Worm (Caenorhabditis elegans): ENCODE results near the gene oatr-1.

Gene oatr-1

ce11 chrIII:6352459-6352858 lies 43.5 kb downstream of the oatr-1 start (continued):
- TF ChIP-seq nhr-237 (tag; optimal IDR thresholded peaks at IDR 0.05) (no peak), mdl-1 (tag; optimal IDR thresholded peaks at IDR 0.05) (peak in 1 of 2 experiments; percentile 5), aha-1 (tag) (peak; percentile 94), T20F7.1 (GFP tag; optimal IDR thresholded peaks at IDR 0.05) (no peak), saeg-2 (GFP tag; IDR thresholded peaks at IDR 0.05) (no peak), nhr-77 (tag; optimal IDR thresholded peaks at IDR 0.05) (no peak), set-16 (GFP tag; IDR thresholded peaks at IDR 0.05) (no peak), R02D3.7 (tag; optimal IDR thresholded peaks at IDR 0.05) (no peak), dpl-1 (GFP tag; optimal IDR thresholded peaks at IDR 0.05) (no peak), arid-1 (GFP tag; conservative IDR thresholded peaks at IDR 0.05) (no peak), daf-16 (GFP tag; optimal IDR thresholded peaks at IDR 0.05) (no peak), daf-16 (tag; optimal IDR thresholded peaks at IDR 0.05) (no peak), ctbp-1 (GFP tag; IDR thresholded peaks at IDR 0.05) (peak; percentile 57; the same call in 1 of the 2 replicates), lsy-2 (tag; optimal IDR thresholded peaks at IDR 0.05) (peak in 1 of 2 experiments; percentile 12), gei-8 (GFP tag; optimal IDR thresholded peaks at IDR 0.05) (no peak), mep-1 (tag; optimal IDR thresholded peaks at IDR 0.05) (peak; percentile 32), pha-4 (GFP tag; IDR thresholded peaks at IDR 0.05) (no peak), pha-4 (tag; optimal IDR thresholded peaks at IDR 0.05) (no peak), nhr-28 (tag; optimal IDR thresholded peaks at IDR 0.05) (no peak), mdt-29 (GFP tag; IDR thresholded peaks at IDR 0.05) (no peak), mxl-3 (GFP tag; optimal IDR thresholded peaks at IDR 0.05) (no peak), fkh-10 (GFP tag; optimal IDR thresholded peaks at IDR 0.05) (peak; percentile 87), dve-1 (tag; optimal IDR thresholded peaks at IDR 0.05; ENCODE audit: insufficient read depth) (no peak), rbr-2 (tag; optimal IDR thresholded peaks at IDR 0.05) (peak; percentile 39), egl-43 (GFP tag; IDR thresholded peaks at IDR 0.05) (no peak), Y75B8A.6 (GFP tag; IDR thresholded peaks at IDR 0.05) (no peak), lir-3 (tag; optimal IDR thresholded peaks at IDR 0.05) (no peak), F37D6.2 (tag; optimal IDR thresholded peaks at IDR 0.05) (peak; percentile 6), zag-1 (tag; optimal IDR thresholded peaks at IDR 0.05) (peak; percentile 12), hlh-30 (tag; optimal IDR thresholded peaks at IDR 0.05; ENCODE audit: insufficient read depth) (peak; percentile 23)

DNA sequence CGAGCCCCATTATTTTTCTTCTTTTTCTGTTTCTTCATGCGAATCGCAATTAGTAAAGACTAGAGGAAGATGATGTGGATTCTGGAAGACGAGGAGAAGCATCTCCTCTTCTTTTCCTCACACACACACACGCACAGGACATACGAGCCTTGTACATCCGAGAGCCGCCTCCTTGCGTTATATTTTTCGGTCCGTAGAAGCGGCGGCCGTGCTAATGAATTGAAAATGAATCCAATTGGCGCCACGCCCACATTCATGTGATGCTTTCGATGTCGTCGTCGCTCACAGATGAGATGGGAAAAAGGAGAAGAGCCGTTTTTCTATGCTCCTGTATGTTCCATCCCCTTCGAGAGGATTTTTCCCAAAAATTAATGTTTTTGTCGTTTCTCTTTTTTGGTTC lies 44.5 kb downstream of the oatr-1 start:
- peak; percentile 61 for TF ChIP-seq aha-1 (tag)
- TF ChIP-seq vab-7 (GFP tag; IDR thresholded peaks at IDR 0.05): 0 out of 2 replicates have a peak, but pooled peaks have one; percentile 7
- no peak for TF ChIP-seq attf-4 (tag; optimal IDR thresholded peaks at IDR 0.05)
- no peak for TF ChIP-seq nhr-11 (tag; optimal IDR thresholded peaks at IDR 0.05)
- TF ChIP-seq ztf-7 (tag; optimal IDR thresholded peaks at IDR 0.05): no peak
- TF ChIP-seq nhr-77 (tag; optimal IDR thresholded peaks at IDR 0.05): no peak
- TF ChIP-seq ZK546.5 (tag; optimal IDR thresholded peaks at IDR 0.05): no peak
- peak in 1 of 2 experiments; percentile 53 for TF ChIP-seq unc-62 (GFP tag; optimal IDR thresholded peaks at IDR 0.05 in 1 of 2)
- no peak for TF ChIP-seq unc-62 (tag; optimal IDR thresholded peaks at IDR 0.05)
- no peak for TF ChIP-seq arid-1 (GFP tag; conservative IDR thresholded peaks at IDR 0.05)
- TF ChIP-seq saeg-2 (GFP tag; IDR thresholded peaks at IDR 0.05): no peak
- no peak for TF ChIP-seq lin-39 (tag; optimal IDR thresholded peaks at IDR 0.05)
- no peak for TF ChIP-seq aly-2 (tag; optimal IDR thresholded peaks at IDR 0.05)
- TF ChIP-seq lin-29 (GFP tag; IDR thresholded peaks at IDR 0.05): no peak
- TF ChIP-seq duxl-1 (tag; optimal IDR thresholded peaks at IDR 0.05; ENCODE audit: poor library complexity): no peak
- no peak for TF ChIP-seq Y48G9A.11 (GFP tag; IDR thresholded peaks at IDR 0.05)
- no peak for TF ChIP-seq F44E2.7 (GFP tag; IDR thresholded peaks at IDR 0.05)
- TF ChIP-seq sdz-12 (GFP tag; optimal IDR thresholded peaks at IDR 0.05): no peak
- TF ChIP-seq lin-15B (tag; optimal IDR thresholded peaks at IDR 0.05): no peak
- peak; percentile 7 for TF ChIP-seq hlh-30 (tag; optimal IDR thresholded peaks at IDR 0.05; ENCODE audit: insufficient read depth)
- TF ChIP-seq mxl-3 (GFP tag; optimal IDR thresholded peaks at IDR 0.05): no peak
- TF ChIP-seq nhr-25 (tag; optimal IDR thresholded peaks at IDR 0.05; ENCODE audit: borderline replicate concordance, insufficient read depth): no peak
- no peak for TF ChIP-seq Y105C5A.15 (GFP tag; IDR thresholded peaks at IDR 0.05)
- no peak for TF ChIP-seq jun-1 (tag; optimal IDR thresholded peaks at IDR 0.05)
- TF ChIP-seq hmg-1.1 (GFP tag; IDR thresholded peaks at IDR 0.05): 0 out of 2 replicates have a peak, but pooled peaks have one; percentile 10
- no peak for TF ChIP-seq zip-2 (tag; optimal IDR thresholded peaks at IDR 0.05)
